Worm (Caenorhabditis elegans) whole organism, L1 larva: ENCODE results near the gene F32H5.3.

ENCODE experiments used
- C16A3.4 ChIP-seq: fragments of 150-350 bp; optimal IDR thresholded peaks from 2 replicates; lab custom pipeline; 2014; ENCODE audit warnings: missing biosample characterization, missing genetic modification characterization
- F16B12.6 ChIP-seq: fragments of 150-350 bp; optimal IDR thresholded peaks from 2 replicates; lab custom pipeline; 2014; ENCODE audit warnings: missing biosample characterization, missing genetic modification characterization
- alr-1 ChIP-seq: fragments of 200-800 bp; sonication (Bioruptor generic); optimal IDR thresholded peaks from 2 replicates; lab custom pipeline; 2018; ENCODE audit warnings: borderline replicate concordance, mild to moderate bottlenecking, missing genetic modification characterization, missing compliant biosample characterization
- ama-1 ChIP-seq: fragments of 150-350 bp; optimal IDR thresholded peaks from 2 replicates; lab custom pipeline; 2014
- blmp-1 ChIP-seq: fragments of 150-350 bp; optimal IDR thresholded peaks from 2 replicates; lab custom pipeline; 2014; ENCODE audit warnings: missing biosample characterization, missing genetic modification characterization
- ceh-82 ChIP-seq, 3 experiments: fragments of 150-350 bp in 1 of 3; sonication (generic microtip) in 2 of 3; optimal IDR thresholded peaks; 2 replicates each; lab custom pipeline; 2014 to 2017; ENCODE audit warnings: missing biosample characterization in 3 of 3, missing genetic modification characterization in 3 of 3
- ceh-90 ChIP-seq: sonication (generic microtip); optimal IDR thresholded peaks from 2 replicates; lab custom pipeline; 2016; ENCODE audit warnings: missing genetic modification characterization, missing compliant biosample characterization
- ces-1 ChIP-seq: fragments of 150-350 bp; optimal IDR thresholded peaks from 2 replicates; lab custom pipeline; 2014; ENCODE audit warnings: missing biosample characterization, missing genetic modification reagents, missing genetic modification characterization
- dpl-1 ChIP-seq, 3 experiments: fragments of 150-350 bp in 2 of 3; sonication (generic microtip) in 1 of 3; optimal IDR thresholded peaks; 2 replicates each; lab custom pipeline; 2014 to 2017; ENCODE audit warnings: missing biosample characterization in 3 of 3, missing genetic modification characterization in 3 of 3, missing genetic modification reagents in 3 of 3
- dsc-1 ChIP-seq: sonication (generic microtip); optimal IDR thresholded peaks from 2 replicates; lab custom pipeline; 2016; ENCODE audit warnings: mild to moderate bottlenecking, missing genetic modification characterization, missing compliant biosample characterization
- efl-1 ChIP-seq, 4 experiments: fragments of 150-350 bp; optimal IDR thresholded peaks in 3 of 4; peaks in 1 of 4; 1 replicate in 1 of 4; 2 replicates in 3 of 4; lab custom pipeline; 2014; ENCODE audit warnings: missing biosample characterization in 2 of 4, missing genetic modification characterization in 2 of 4, missing genetic modification reagents in 2 of 4
- efl-3 ChIP-seq: fragments of 200-800 bp; sonication (Bioruptor generic); optimal IDR thresholded peaks from 2 replicates; lab custom pipeline; 2018; ENCODE audit warnings: mild to moderate bottlenecking, missing genetic modification characterization, missing compliant biosample characterization
- egl-27 ChIP-seq, 2 experiments: fragments of 150-350 bp in 1 of 2; sonication (generic microtip); optimal IDR thresholded peaks; 3 replicates each; lab custom pipeline; 2017 to 2018; ENCODE audit warnings: missing biosample characterization in 2 of 2, missing genetic modification characterization in 2 of 2, missing genetic modification reagents in 2 of 2
- elt-2 ChIP-seq: sonication (generic microtip); optimal IDR thresholded peaks from 2 replicates; lab custom pipeline; 2016; ENCODE audit warnings: missing genetic modification characterization, mild to moderate bottlenecking, inconsistent platforms, missing compliant biosample characterization, missing genetic modification reagents
- elt-3 ChIP-seq, 6 experiments: fragments of 150-350 bp in 1 of 6; sonication (generic microtip); optimal IDR thresholded peaks; 2 replicates each; lab custom pipeline; 2017 to 2018; ENCODE audit warnings: missing biosample characterization in 6 of 6, missing genetic modification characterization in 6 of 6, inconsistent platforms in 1 of 6
- ets-5 ChIP-seq: fragments of 200-800 bp; sonication (Bioruptor generic); IDR thresholded peaks from 2 replicates; pipeline ENCODE4 v1.3.6; 2022; ENCODE audit warnings: missing genetic modification characterization, missing compliant biosample characterization
- fkh-10 ChIP-seq: sonication (generic microtip); optimal IDR thresholded peaks from 2 replicates; lab custom pipeline; 2017; ENCODE audit warnings: missing biosample characterization, missing genetic modification reagents, missing genetic modification characterization
- fkh-4 ChIP-seq: sonication (generic microtip); optimal IDR thresholded peaks from 2 replicates; lab custom pipeline; 2016; ENCODE audit warnings: missing compliant biosample characterization, missing genetic modification characterization, borderline replicate concordance
- fkh-8 ChIP-seq: sonication (generic microtip); optimal IDR thresholded peaks from 2 replicates; lab custom pipeline; 2016; ENCODE audit warnings: mild to moderate bottlenecking, missing genetic modification characterization, missing compliant biosample characterization
- fos-1 ChIP-seq: fragments of 150-350 bp; optimal IDR thresholded peaks from 2 replicates; lab custom pipeline; 2014; ENCODE audit warnings: missing biosample characterization, missing genetic modification characterization
- hpl-2 ChIP-seq: fragments of 150-350 bp; optimal IDR thresholded peaks from 2 replicates; lab custom pipeline; 2014; ENCODE audit warnings: missing biosample characterization, missing genetic modification reagents, missing genetic modification characterization
- irx-1 ChIP-seq: sonication (generic microtip); optimal IDR thresholded peaks from 2 replicates; lab custom pipeline; 2016; ENCODE audit warnings: missing genetic modification characterization, missing compliant biosample characterization
- jun-1 ChIP-seq: fragments of 150-350 bp; optimal IDR thresholded peaks from 2 replicates; lab custom pipeline; 2014; ENCODE audit warnings: missing biosample characterization, missing genetic modification reagents, missing genetic modification characterization
- lin-13 ChIP-seq: fragments of 150-350 bp; optimal IDR thresholded peaks from 2 replicates; lab custom pipeline; 2014; ENCODE audit warnings: missing biosample characterization, missing genetic modification reagents, missing genetic modification characterization
- lin-14 ChIP-seq: fragments of 200-800 bp; sonication (Bioruptor generic); optimal IDR thresholded peaks from 2 replicates; lab custom pipeline; 2018; ENCODE audit warnings: mild to moderate bottlenecking, missing genetic modification characterization, moderate library complexity, missing compliant biosample characterization
- lin-35 ChIP-seq, 2 experiments: fragments of 150-350 bp; optimal IDR thresholded peaks; 2 replicates each; lab custom pipeline; 2014; ENCODE audit warnings: missing biosample characterization in 2 of 2, missing genetic modification characterization in 2 of 2, missing genetic modification reagents in 2 of 2
- lsy-2 ChIP-seq, 2 experiments: fragments of 150-350 bp; optimal IDR thresholded peaks; 2 replicates each; lab custom pipeline; 2014; ENCODE audit warnings: missing biosample characterization in 2 of 2, missing genetic modification characterization in 2 of 2
- mab-9 ChIP-seq: fragments of 200-800 bp; sonication (Bioruptor generic); IDR thresholded peaks from 2 replicates; pipeline ENCODE4 v1.3.6; 2022; ENCODE audit warnings: missing genetic modification reagents, missing genetic modification characterization, missing compliant biosample characterization
- mdl-1 ChIP-seq, 2 experiments: fragments of 150-350 bp; optimal IDR thresholded peaks; 2 replicates each; lab custom pipeline; 2014 to 2017; ENCODE audit warnings: missing biosample characterization in 2 of 2, missing genetic modification characterization in 2 of 2, inconsistent platforms in 1 of 2
- mep-1 ChIP-seq: fragments of 150-350 bp; optimal IDR thresholded peaks from 2 replicates; lab custom pipeline; 2014; ENCODE audit warnings: missing biosample characterization, missing genetic modification characterization
- nhr-12 ChIP-seq: sonication (generic microtip); optimal IDR thresholded peaks from 2 replicates; lab custom pipeline; 2017; ENCODE audit warnings: missing biosample characterization, missing genetic modification characterization
- nhr-19 ChIP-seq: fragments of 200-800 bp; sonication (Bioruptor generic); conservative IDR thresholded peaks from 2 replicates; pipeline ENCODE4 v1.3.6; 2022; ENCODE audit warnings: missing genetic modification characterization, missing compliant biosample characterization
- nhr-20 ChIP-seq: sonication (generic microtip); optimal IDR thresholded peaks from 2 replicates; lab custom pipeline; 2016; ENCODE audit warnings: mild to moderate bottlenecking, missing genetic modification characterization, missing compliant biosample characterization
- nhr-237 ChIP-seq: fragments of 150-350 bp; optimal IDR thresholded peaks from 2 replicates; lab custom pipeline; 2014; ENCODE audit warnings: missing biosample characterization, missing genetic modification characterization
- nhr-47 ChIP-seq: sonication (generic microtip); optimal IDR thresholded peaks from 2 replicates; lab custom pipeline; 2016; ENCODE audit warnings: mild to moderate bottlenecking, missing genetic modification characterization, moderate library complexity, missing compliant biosample characterization
- nhr-71 ChIP-seq: sonication (generic microtip); optimal IDR thresholded peaks from 2 replicates; lab custom pipeline; 2016; ENCODE audit warnings: mild to moderate bottlenecking, missing genetic modification characterization, moderate library complexity, missing compliant biosample characterization
- nhr-85 ChIP-seq: sonication (generic microtip); peaks from one replicate; lab custom pipeline; 2016; ENCODE audit warnings: missing genetic modification characterization, inconsistent platforms, missing compliant biosample characterization
- nhr-90 ChIP-seq: sonication (generic microtip); optimal IDR thresholded peaks from 2 replicates; lab custom pipeline; 2016; ENCODE audit warnings: mild to moderate bottlenecking, missing genetic modification characterization, missing compliant biosample characterization; ENCODE audit not compliant: poor library complexity
- pag-3 ChIP-seq: sonication (generic microtip); optimal IDR thresholded peaks from 2 replicates; lab custom pipeline; 2017; ENCODE audit warnings: missing genetic modification characterization, mild to moderate bottlenecking, missing compliant biosample characterization, antibody characterized with exemption, borderline replicate concordance; ENCODE audit not compliant: insufficient read depth
- pax-3 ChIP-seq: fragments of 200-800 bp; sonication (Bioruptor generic); optimal IDR thresholded peaks from 2 replicates; lab custom pipeline; 2018; ENCODE audit warnings: mild to moderate bottlenecking, missing genetic modification characterization, moderate library complexity, missing compliant biosample characterization
- pqm-1 ChIP-seq: sonication (generic microtip); optimal IDR thresholded peaks from 3 replicates; lab custom pipeline; 2017; ENCODE audit warnings: missing biosample characterization, missing genetic modification characterization
- skn-1 ChIP-seq: fragments of 150-350 bp; optimal IDR thresholded peaks from 2 replicates; lab custom pipeline; 2014; ENCODE audit warnings: missing biosample characterization, missing genetic modification characterization
- snu-23 ChIP-seq: sonication (generic microtip); optimal IDR thresholded peaks from 2 replicates; lab custom pipeline; 2016; ENCODE audit warnings: missing genetic modification characterization, missing compliant biosample characterization
- sptf-1 ChIP-seq: fragments of 150-350 bp; optimal IDR thresholded peaks from 2 replicates; lab custom pipeline; 2014; ENCODE audit warnings: missing biosample characterization, missing genetic modification characterization
- sup-37 ChIP-seq: fragments of 200-800 bp; sonication (Bioruptor generic); optimal IDR thresholded peaks from 2 replicates; lab custom pipeline; 2018; ENCODE audit warnings: mild to moderate bottlenecking, missing genetic modification characterization, missing compliant biosample characterization
- swsn-7 ChIP-seq: sonication (generic microtip); optimal IDR thresholded peaks from 2 replicates; lab custom pipeline; 2016; ENCODE audit warnings: missing genetic modification characterization, missing compliant biosample characterization
- tbx-2 ChIP-seq: sonication (generic microtip); optimal IDR thresholded peaks from 2 replicates; lab custom pipeline; 2016; ENCODE audit warnings: missing genetic modification characterization, missing compliant biosample characterization
- unc-130 ChIP-seq: fragments of 150-350 bp; optimal IDR thresholded peaks from 2 replicates; lab custom pipeline; 2017; ENCODE audit warnings: missing biosample characterization, missing genetic modification characterization, inconsistent platforms
- unc-86 ChIP-seq: sonication (generic microtip); optimal IDR thresholded peaks from 2 replicates; lab custom pipeline; 2016; ENCODE audit warnings: missing genetic modification characterization, missing compliant biosample characterization
- unc-98 ChIP-seq: fragments of 200-800 bp; sonication (Bioruptor generic); IDR thresholded peaks from 2 replicates; pipeline ENCODE4 v1.3.6; 2022; ENCODE audit warnings: missing genetic modification characterization, missing compliant biosample characterization
- zag-1 ChIP-seq: fragments of 150-350 bp; optimal IDR thresholded peaks from 2 replicates; lab custom pipeline; 2014; ENCODE audit warnings: missing biosample characterization, missing genetic modification characterization
- ztf-11 ChIP-seq, 2 experiments: sonication (generic microtip); optimal IDR thresholded peaks; 2 replicates each; lab custom pipeline; 2016 to 2017; ENCODE audit warnings: missing genetic modification characterization in 2 of 2, missing biosample characterization in 1 of 2, missing compliant biosample characterization in 1 of 2
- ztf-4 ChIP-seq: fragments of 150-350 bp; optimal IDR thresholded peaks from 2 replicates; lab custom pipeline; 2014; ENCODE audit warnings: missing biosample characterization, missing genetic modification characterization

F32H5.3 gene

ce11 chrV:13373643-13374042 is 14.5 kb downstream of the F32H5.3 start:
- peak; percentile 97 for TF ChIP-seq blmp-1 (tag; lab: Kevin White, UChicago)
- TF ChIP-seq nhr-20 (tag; lab: Kevin White, UChicago) = peak; percentile 50
- TF ChIP-seq elt-2 = peak; percentile 94
- no peak for TF ChIP-seq fkh-4 (tag; lab: Kevin White, UChicago)
- peak in 1 of 3 experiments; percentile 6 for TF ChIP-seq dpl-1 (GFP tag; optimal IDR thresholded peaks at IDR 0.05; lab: Kevin White, UChicago)
- TF ChIP-seq F16B12.6 = no peak
- TF ChIP-seq tbx-2 (tag; lab: Kevin White, UChicago) = no peak
- peak; percentile 20 for TF ChIP-seq pax-3
- TF ChIP-seq nhr-90 = peak; percentile 52
- TF ChIP-seq lsy-2 (tag; optimal IDR thresholded peaks at IDR 0.05; lab: Kevin White, UChicago) = peak in 1 of 2 experiments; percentile 39
- peak in 1 of 2 experiments; percentile 47 for TF ChIP-seq lin-35 (GFP tag; optimal IDR thresholded peaks at IDR 0.05; lab: Kevin White, UChicago)
- no peak for TF ChIP-seq nhr-237 (tag; lab: Kevin White, UChicago)
- peak; percentile 4 for TF ChIP-seq snu-23 (GFP tag; lab: Kevin White, UChicago)
- TF ChIP-seq ceh-90 (tag; lab: Kevin White, UChicago) = no peak
- no peak for TF ChIP-seq nhr-12 (tag; lab: Kevin White, UChicago)
- TF ChIP-seq efl-1 (optimal IDR thresholded peaks at IDR 0.05; lab: Kevin White, UChicago) = no peak
- TF ChIP-seq efl-1 (GFP tag; optimal IDR thresholded peaks at IDR 0.05 in 1 of 2; lab: Kevin White, UChicago) = peak in 1 of 2 experiments; percentile 83
- TF ChIP-seq pqm-1 (tag; lab: Kevin White, UChicago) = peak; percentile 55
- no peak for TF ChIP-seq dsc-1
- TF ChIP-seq swsn-7 = no peak
- no peak for TF ChIP-seq sup-37
- TF ChIP-seq egl-27 (tag; optimal IDR thresholded peaks at IDR 0.05; lab: Kevin White, UChicago) = no peak
- no peak for TF ChIP-seq ets-5 (GFP tag; lab: Robert Waterston, UW)
- TF ChIP-seq elt-3 (tag; optimal IDR thresholded peaks at IDR 0.05; lab: Kevin White, UChicago) = peak in 4 of 6 experiments; percentile 18 to 68 (median 58)
- no peak for TF ChIP-seq fkh-10 (GFP tag; lab: Kevin White, UChicago)
- TF ChIP-seq ceh-82 (tag; optimal IDR thresholded peaks at IDR 0.05; lab: Kevin White, UChicago) = no peak
- TF ChIP-seq ztf-4 (tag; lab: Kevin White, UChicago) = no peak
- no peak for TF ChIP-seq unc-86 (tag; lab: Kevin White, UChicago)
- peak; percentile 54 for TF ChIP-seq nhr-71 (tag; lab: Kevin White, UChicago)
- TF ChIP-seq nhr-47 (tag; lab: Kevin White, UChicago) = no peak
- peak; percentile 54 for TF ChIP-seq lin-14 (GFP tag; lab: Kevin White, UChicago)
- TF ChIP-seq irx-1 (tag; lab: Kevin White, UChicago) = no peak
- no peak for TF ChIP-seq mep-1 (tag; lab: Kevin White, UChicago)
- no peak for TF ChIP-seq sptf-1 (tag; lab: Kevin White, UChicago)
- no peak for TF ChIP-seq zag-1 (tag; lab: Kevin White, UChicago)
- peak; percentile 32 for TF ChIP-seq jun-1 (tag; lab: Kevin White, UChicago)
- TF ChIP-seq nhr-85 = peak; percentile 72
- no peak for TF ChIP-seq skn-1 (tag; lab: Kevin White, UChicago)
- no peak for TF ChIP-seq efl-3 (GFP tag; lab: Kevin White, UChicago)
- TF ChIP-seq lin-13 (GFP tag; lab: Kevin White, UChicago) = no peak

- TF ChIP-seq mdl-1 (tag; optimal IDR thresholded peaks at IDR 0.05; lab: Kevin White, UChicago) (no peak), nhr-19 (GFP tag; lab: Robert Waterston, UW) (no peak), unc-98 (no peak), C16A3.4 (peak; percentile 23), unc-130 (no peak), ces-1 (no peak), pag-3 (tag; lab: Kevin White, UChicago) (no peak), fos-1 (tag; lab: Kevin White, UChicago) (no peak), alr-1 (tag; lab: Kevin White, UChicago) (no peak), ama-1 (lab: Kevin White, UChicago) (no peak), unc-86 (tag; lab: Kevin White, UChicago) (no peak), ceh-82 (tag; optimal IDR thresholded peaks at IDR 0.05; lab: Kevin White, UChicago) (peak in 2 of 3 experiments; percentile 13 to 26), snu-23 (GFP tag; lab: Kevin White, UChicago) (peak; percentile 31), ceh-90 (tag; lab: Kevin White, UChicago) (no peak), mab-9 (GFP tag; lab: Robert Waterston, UW) (no peak), hpl-2 (no peak), fkh-8 (tag; lab: Kevin White, UChicago) (no peak), ztf-11 (tag; optimal IDR thresholded peaks at IDR 0.05; lab: Kevin White, UChicago) (no peak), pax-3 (no peak)
These were observed 15.4 kb downstream of the F32H5.3 start for ce11 chrV:13374532-13374931.
